Fruit fly (Drosophila melanogaster) whole organism, prepupa: ENCODE results near the gene CG9662.
A peak's percentile ranks its signal among the peaks of the same experiment; 100 is the strongest.

Experiments used
- Blimp-1 ChIP-seq: fragments of 200-800 bp; sonication (Bioruptor generic); optimal IDR thresholded peaks from 3 replicates; lab custom pipeline; 2017; ENCODE audit warnings: missing biosample characterization, missing genetic modification characterization, mild to moderate bottlenecking, moderate library complexity, missing genetic modification reagents
- CG10669 ChIP-seq: fragments of 200-800 bp; sonication (Bioruptor generic); optimal IDR thresholded peaks from 3 replicates; lab custom pipeline; 2018; ENCODE audit warnings: missing biosample characterization, mild to moderate bottlenecking, missing genetic modification characterization, moderate library complexity
- CG11762 ChIP-seq: fragments of 200-800 bp; sonication (Bioruptor generic); optimal IDR thresholded peaks from 3 replicates; lab custom pipeline; 2016; ENCODE audit warnings: missing biosample characterization, missing genetic modification characterization; ENCODE audit not compliant: insufficient read depth
- CG11902 ChIP-seq: fragments of 200-800 bp; sonication (Bioruptor generic); optimal IDR thresholded peaks from 3 replicates; lab custom pipeline; 2016; ENCODE audit warnings: missing biosample characterization, missing genetic modification characterization
- CG15336 ChIP-seq: fragments of 200-800 bp; sonication (Bioruptor generic); IDR thresholded peaks from 2 replicates; pipeline ENCODE4 v1.3.6; 2022; ENCODE audit warnings: missing biosample characterization, missing genetic modification characterization
- CG1621 ChIP-seq: fragments of 200-800 bp; sonication (Bioruptor generic); optimal IDR thresholded peaks from 3 replicates; lab custom pipeline; 2018; ENCODE audit warnings: missing biosample characterization, mild to moderate bottlenecking, missing genetic modification characterization
- CG16779 ChIP-seq: fragments of 200-800 bp; sonication (Bioruptor generic); optimal IDR thresholded peaks from 3 replicates; lab custom pipeline; 2017; ENCODE audit warnings: missing biosample characterization, mild to moderate bottlenecking, missing genetic modification characterization
- CG32006 ChIP-seq: fragments of 200-800 bp; sonication (Bioruptor generic); optimal IDR thresholded peaks from 3 replicates; lab custom pipeline; 2017; ENCODE audit warnings: missing biosample characterization, mild to moderate bottlenecking, missing genetic modification characterization
- CG34406 ChIP-seq: fragments of 200-800 bp; sonication (Bioruptor generic); optimal IDR thresholded peaks from 3 replicates; lab custom pipeline; 2016; ENCODE audit warnings: missing biosample characterization, missing genetic modification characterization
- CG3919 ChIP-seq: fragments of 200-800 bp; sonication (Bioruptor generic); optimal IDR thresholded peaks from 3 replicates; lab custom pipeline; 2016; ENCODE audit warnings: missing biosample characterization, missing genetic modification characterization
- CG6163 ChIP-seq: fragments of 200-800 bp; sonication (Bioruptor generic); IDR thresholded peaks from 3 replicates; pipeline ENCODE4 v1.3.6; 2022; ENCODE audit warnings: missing biosample characterization, missing genetic modification characterization
- CG6808 ChIP-seq: fragments of 200-800 bp; sonication (Bioruptor generic); optimal IDR thresholded peaks from 3 replicates; lab custom pipeline; 2017; ENCODE audit warnings: missing biosample characterization, missing genetic modification characterization, mild to moderate bottlenecking, moderate library complexity, missing genetic modification reagents
- CG6854 ChIP-seq: fragments of 200-800 bp; sonication (Bioruptor generic); optimal IDR thresholded peaks from 2 replicates; lab custom pipeline; 2017; ENCODE audit warnings: missing biosample characterization, mild to moderate bottlenecking, missing genetic modification characterization
- CG7368 ChIP-seq: fragments of 200-800 bp; sonication (Bioruptor generic); optimal IDR thresholded peaks from 3 replicates; lab custom pipeline; 2016; ENCODE audit warnings: missing biosample characterization, missing genetic modification characterization
- CG8119 ChIP-seq: fragments of 200-800 bp; sonication (Bioruptor generic); IDR thresholded peaks from 3 replicates; pipeline ENCODE4 v1.3.6; 2022; ENCODE audit warnings: missing biosample characterization, missing genetic modification characterization
- CG8319 ChIP-seq: fragments of 200-800 bp; sonication (Bioruptor generic); optimal IDR thresholded peaks from 3 replicates; lab custom pipeline; 2016; ENCODE audit warnings: missing biosample characterization, missing genetic modification characterization
- CG8632 ChIP-seq: fragments of 200-800 bp; sonication (Bioruptor generic); optimal IDR thresholded peaks from 3 replicates; lab custom pipeline; 2016; ENCODE audit warnings: missing biosample characterization, missing genetic modification characterization
- Ets96B ChIP-seq: fragments of 200-800 bp; optimal IDR thresholded peaks from 2 replicates; lab custom pipeline; 2019; ENCODE audit warnings: missing biosample characterization, mild to moderate bottlenecking, missing genetic modification characterization, moderate library complexity
- Gug ChIP-seq: fragments of 200-800 bp; sonication (Bioruptor generic); IDR thresholded peaks from 2 replicates; pipeline ENCODE4 v1.3.6; 2022; ENCODE audit warnings: missing biosample characterization, missing genetic modification characterization
- Hr38 ChIP-seq: sonication (Bioruptor generic); optimal IDR thresholded peaks from 2 replicates; lab custom pipeline; 2016; ENCODE audit warnings: missing biosample characterization, missing genetic modification characterization
- Hr39 ChIP-seq: fragments of 200-800 bp; sonication (Bioruptor generic); optimal IDR thresholded peaks from 2 replicates; lab custom pipeline; 2016; ENCODE audit warnings: missing biosample characterization, missing genetic modification characterization
- Hr4 ChIP-seq: fragments of 200-800 bp; sonication (Bioruptor generic); optimal IDR thresholded peaks from 3 replicates; lab custom pipeline; 2016; ENCODE audit warnings: missing biosample characterization, missing genetic modification characterization
- Lpt ChIP-seq: fragments of 200-800 bp; sonication (Bioruptor generic); optimal IDR thresholded peaks from 3 replicates; lab custom pipeline; 2016; ENCODE audit warnings: missing biosample characterization, missing genetic modification characterization
- Met ChIP-seq: fragments of 200-800 bp; sonication (Bioruptor generic); optimal IDR thresholded peaks from 3 replicates; lab custom pipeline; 2016; ENCODE audit warnings: missing biosample characterization, missing genetic modification characterization
- OdsH ChIP-seq: fragments of 200-800 bp; sonication (Bioruptor generic); optimal IDR thresholded peaks from 3 replicates; lab custom pipeline; 2016; ENCODE audit warnings: missing biosample characterization, missing genetic modification characterization
- Sox14 ChIP-seq: fragments of 200-800 bp; sonication (Bioruptor generic); optimal IDR thresholded peaks from 3 replicates; lab custom pipeline; 2016; ENCODE audit warnings: missing biosample characterization, missing genetic modification characterization
- Sox15 ChIP-seq: fragments of 200-800 bp; sonication (Bioruptor generic); optimal IDR thresholded peaks from 3 replicates; lab custom pipeline; 2016; ENCODE audit warnings: missing biosample characterization, missing genetic modification characterization
- achi ChIP-seq: fragments of 200-800 bp; sonication (Bioruptor generic); optimal IDR thresholded peaks from 3 replicates; lab custom pipeline; 2016; ENCODE audit warnings: missing biosample characterization, missing genetic modification characterization
- cyc ChIP-seq: fragments of 200-800 bp; sonication (Bioruptor generic); optimal IDR thresholded peaks from 3 replicates; lab custom pipeline; 2016; ENCODE audit warnings: missing biosample characterization, missing genetic modification characterization
- dac ChIP-seq: fragments of 200-800 bp; sonication (Bioruptor generic); optimal IDR thresholded peaks from 2 replicates; lab custom pipeline; 2017; ENCODE audit warnings: missing biosample characterization, mild to moderate bottlenecking, missing genetic modification characterization
- dsx ChIP-seq: fragments of 200-800 bp; optimal IDR thresholded peaks from 3 replicates; lab custom pipeline; 2019; ENCODE audit warnings: missing biosample characterization, mild to moderate bottlenecking, missing genetic modification characterization, moderate library complexity; ENCODE audit not compliant: poor library complexity, severe bottlenecking
- eg ChIP-seq: fragments of 200-800 bp; sonication (Bioruptor generic); IDR thresholded peaks from 3 replicates; pipeline ENCODE4 v1.3.6; 2022; ENCODE audit warnings: missing biosample characterization, missing genetic modification characterization
- esn ChIP-seq: fragments of 200-800 bp; sonication (Bioruptor generic); optimal IDR thresholded peaks from 2 replicates; lab custom pipeline; 2016; ENCODE audit warnings: missing biosample characterization, mild to moderate bottlenecking, missing genetic modification characterization, moderate library complexity
- fd59A ChIP-seq: fragments of 200-800 bp; sonication (Bioruptor generic); optimal IDR thresholded peaks from 2 replicates; lab custom pipeline; 2017; ENCODE audit warnings: missing biosample characterization, mild to moderate bottlenecking, missing genetic modification characterization, missing genetic modification reagents
- fd85E ChIP-seq: fragments of 200-800 bp; sonication (Bioruptor generic); optimal IDR thresholded peaks from 3 replicates; lab custom pipeline; 2016; ENCODE audit warnings: missing biosample characterization, missing genetic modification characterization
- fkh ChIP-seq: fragments of 200-800 bp; sonication (Bioruptor generic); optimal IDR thresholded peaks from 3 replicates; lab custom pipeline; 2017; ENCODE audit warnings: missing biosample characterization, mild to moderate bottlenecking, missing genetic modification characterization, moderate library complexity
- lz ChIP-seq: fragments of 200-800 bp; sonication (Bioruptor generic); optimal IDR thresholded peaks from 3 replicates; lab custom pipeline; 2016; ENCODE audit warnings: missing biosample characterization, missing genetic modification characterization
- net ChIP-seq: fragments of 200-800 bp; sonication (Bioruptor generic); optimal IDR thresholded peaks from 3 replicates; lab custom pipeline; 2016; ENCODE audit warnings: missing biosample characterization, missing genetic modification characterization
- salr ChIP-seq, 2 experiments: fragments of 200-800 bp; sonication (Bioruptor generic); optimal IDR thresholded peaks; 3 replicates each; lab custom pipeline; 2016 to 2018; ENCODE audit warnings: missing biosample characterization in 2 of 2, missing genetic modification characterization in 2 of 2, mild to moderate bottlenecking in 1 of 2
- spab ChIP-seq: fragments of 200-800 bp; sonication (Bioruptor generic); optimal IDR thresholded peaks from 2 replicates; lab custom pipeline; 2017; ENCODE audit warnings: missing biosample characterization, mild to moderate bottlenecking, missing genetic modification characterization, missing genetic modification reagents
- ss ChIP-seq, 2 experiments: fragments of 200-800 bp; sonication (Bioruptor generic); optimal IDR thresholded peaks; 2 replicates in 1 of 2; 3 replicates in 1 of 2; lab custom pipeline; 2017 to 2018; ENCODE audit warnings: mild to moderate bottlenecking in 2 of 2, missing biosample characterization in 2 of 2, missing genetic modification characterization in 2 of 2, moderate library complexity in 1 of 2
- svp ChIP-seq: fragments of 200-800 bp; sonication (Bioruptor generic); peaks from one replicate; lab custom pipeline; 2016; ENCODE audit warnings: missing biosample characterization, missing genetic modification characterization
- topi ChIP-seq: fragments of 200-800 bp; sonication (Bioruptor generic); optimal IDR thresholded peaks from 3 replicates; lab custom pipeline; 2016; ENCODE audit warnings: missing biosample characterization, missing genetic modification characterization
- vri ChIP-seq: fragments of 200-800 bp; sonication (Bioruptor generic); optimal IDR thresholded peaks from 3 replicates; lab custom pipeline; 2016; ENCODE audit warnings: missing biosample characterization, mild to moderate bottlenecking, missing genetic modification characterization

Gene CG9662

dm6 chr2L:3341231-3341935, 35.2 kb downstream of the CG9662 start (continued):
- TF ChIP-seq dac (GFP tag; lab: Kevin White, UChicago) (no peak), Sox15 (GFP tag; lab: Kevin White, UChicago) (no peak), CG6163 (peak; percentile 48; the same call in 1 of the 3 replicates), salr (GFP tag; optimal IDR thresholded peaks at IDR 0.05; lab: Kevin White, UChicago) (peak in 1 of 2 experiments; percentile 21), Blimp-1 (GFP tag; lab: Kevin White, UChicago) (peak; percentile 82), CG11902 (GFP tag; lab: Kevin White, UChicago) (peak; percentile 45), lz (peak; percentile 75), CG32006 (peak; percentile 49)
- TF ChIP-seq, all 60 proteins: peak for 37

dm6 chr2L:3339420-3339819, 37.1 kb downstream of the CG9662 start:
- peak; percentile 77 for TF ChIP-seq dsx (GFP tag; lab: Kevin White, UChicago)
- peak; percentile 50; the same call in 2 of the 3 replicates for TF ChIP-seq CG6163
- TF ChIP-seq CG34406 (GFP tag; lab: Kevin White, UChicago) = no peak
- no peak for TF ChIP-seq cyc
- peak; percentile 49 for TF ChIP-seq Lpt (GFP tag; lab: Kevin White, UChicago)
- peak; percentile 42; the same call in 1 of the 3 replicates for TF ChIP-seq eg
- TF ChIP-seq CG6854 (GFP tag; lab: Kevin White, UChicago) = peak; percentile 26
- TF ChIP-seq Sox14 = peak; percentile 57
- no peak for TF ChIP-seq CG32006
- peak; percentile 56 for TF ChIP-seq Blimp-1 (GFP tag; lab: Kevin White, UChicago)
- TF ChIP-seq CG6808 (GFP tag; lab: Kevin White, UChicago) = peak; percentile 9
- TF ChIP-seq CG15336 (GFP tag; lab: Robert Waterston, UW) = 0 out of 2 replicates have a peak, but pooled peaks have one; percentile 7
- TF ChIP-seq net = no peak
- peak; percentile 37; the same call in 1 of the 2 replicates for TF ChIP-seq Gug (GFP tag; lab: Robert Waterston, UW)
- TF ChIP-seq ss (GFP tag; optimal IDR thresholded peaks at IDR 0.05; lab: Kevin White, UChicago) = peak in 1 of 2 experiments; percentile 84
- TF ChIP-seq CG7368 (GFP tag; lab: Kevin White, UChicago) = no peak
- TF ChIP-seq fkh (GFP tag; lab: Kevin White, UChicago) = peak; percentile 87
- TF ChIP-seq svp (GFP tag; lab: Kevin White, UChicago) = peak; percentile 96
- TF ChIP-seq, all 60 proteins: peak for 13

- TF ChIP-seq CG8319 (GFP tag; lab: Kevin White, UChicago) (peak; percentile 67), fd59A (GFP tag; lab: Kevin White, UChicago) (peak; percentile 68), esn (GFP tag; lab: Kevin White, UChicago) (peak; percentile 80), CG11762 (GFP tag; lab: Kevin White, UChicago) (peak; percentile 78), Ets96B (tag; lab: Kevin White, UChicago) (peak; percentile 68), CG6808 (GFP tag; lab: Kevin White, UChicago) (peak; percentile 70), Hr38 (GFP tag; lab: Kevin White, UChicago) (peak; percentile 43), CG1621 (tag; lab: Kevin White, UChicago) (no peak), CG15336 (GFP tag; lab: Robert Waterston, UW) (peak; percentile 92), vri (GFP tag; lab: Kevin White, UChicago) (peak; percentile 57), CG8632 (GFP tag; lab: Kevin White, UChicago) (peak; percentile 48), Lpt (GFP tag; lab: Kevin White, UChicago) (peak; percentile 89), CG34406 (GFP tag; lab: Kevin White, UChicago) (peak; percentile 77), Sox14 (peak; percentile 90), Met (GFP tag; lab: Kevin White, UChicago) (peak; percentile 75), achi (peak; percentile 84), fd85E (GFP tag; lab: Kevin White, UChicago) (peak; percentile 19), ss (GFP tag; optimal IDR thresholded peaks at IDR 0.05; lab: Kevin White, UChicago) (peak; percentile 54 to 71), CG11902 (GFP tag; lab: Kevin White, UChicago) (peak; percentile 64), spab (GFP tag; lab: Kevin White, UChicago) (peak; percentile 66), CG16779 (tag; lab: Kevin White, UChicago) (peak; percentile 62), CG8119 (GFP tag; lab: Robert Waterston, UW) (peak; percentile 91), CG3919 (GFP tag; lab: Kevin White, UChicago) (peak; percentile 88), topi (peak; percentile 79), OdsH (GFP tag; lab: Kevin White, UChicago) (peak; percentile 91), Hr4 (GFP tag; lab: Kevin White, UChicago) (peak; percentile 94), CG7368 (GFP tag; lab: Kevin White, UChicago) (peak; percentile 86), Hr39 (GFP tag; lab: Kevin White, UChicago) (peak; percentile 85), CG10669 (GFP tag; lab: Kevin White, UChicago) (peak; percentile 79)
These were observed 37.8 kb downstream of the CG9662 start for dm6 chr2L:3338566-3339215.
